Worm (Caenorhabditis elegans) whole organism, mixed stage, embryonic: Measurements from ENCODE around the gene K09E9.7.

Source experiments
- ces-1 ChIP-seq: fragments of 150-350 bp; optimal IDR thresholded peaks from 2 replicates; lab custom pipeline; 2014; ENCODE audit warnings: missing biosample characterization, missing genetic modification reagents, missing genetic modification characterization
- cnd-1 ChIP-seq: fragments of 200-800 bp; sonication (Bioruptor generic); optimal IDR thresholded peaks from 2 replicates; lab custom pipeline; 2018; ENCODE audit warnings: mild to moderate bottlenecking, missing genetic modification characterization, missing compliant biosample characterization
- elt-1 ChIP-seq: sonication (generic microtip); optimal IDR thresholded peaks from 2 replicates; lab custom pipeline; 2017; ENCODE audit warnings: missing genetic modification characterization, mild to moderate bottlenecking, missing compliant biosample characterization, antibody characterized with exemption, moderate library complexity, borderline replicate concordance; ENCODE audit not compliant: insufficient read depth
- flh-1 ChIP-seq: fragments of 200-800 bp; sonication (Bioruptor generic); optimal IDR thresholded peaks from 2 replicates; lab custom pipeline; 2018; ENCODE audit warnings: mild to moderate bottlenecking, missing genetic modification characterization, moderate library complexity, missing compliant biosample characterization
- mep-1 ChIP-seq: fragments of 150-350 bp; optimal IDR thresholded peaks from 2 replicates; lab custom pipeline; 2017; ENCODE audit warnings: missing biosample characterization, missing genetic modification reagents, missing genetic modification characterization, inconsistent platforms
- nhr-76 ChIP-seq: sonication (generic microtip); optimal IDR thresholded peaks from 2 replicates; lab custom pipeline; 2017; ENCODE audit warnings: missing biosample characterization, missing genetic modification characterization

DNA sequence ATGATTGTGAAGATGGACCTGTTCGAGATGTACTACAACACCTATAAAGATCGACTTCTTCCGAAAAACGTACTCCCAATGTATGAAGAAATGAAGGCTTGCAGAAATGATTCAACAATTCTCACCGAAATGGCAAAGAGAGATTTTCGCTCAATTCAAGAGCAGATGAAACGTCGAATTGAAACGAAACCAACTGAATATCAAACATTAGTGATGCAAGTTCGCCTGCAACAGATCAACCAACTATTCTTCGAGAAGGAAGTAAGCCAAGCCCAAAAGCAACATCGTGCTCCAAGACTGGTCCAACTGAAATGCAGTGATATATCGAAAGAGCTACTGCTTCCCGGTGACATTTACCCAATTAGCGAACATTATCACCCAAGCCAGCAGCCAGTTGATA, 31.0 kb upstream of the K09E9.7 start:
- TF ChIP-seq elt-1 (tag; lab: Kevin White, UChicago) (no peak), ces-1 (GFP tag; lab: Kevin White, UChicago) (no peak), flh-1 (GFP tag; lab: Kevin White, UChicago) (no peak), mep-1 (no peak), cnd-1 (no peak), nhr-76 (tag; lab: Kevin White, UChicago) (no peak)
